Fruit fly (Drosophila melanogaster) Kc167 (cell line): ENCODE results near the gene CG44437.

Experiments used
- Myc ChIP-seq: fragments of >200 bp; optimal IDR thresholded peaks from 2 replicates; lab custom pipeline; 2017; ENCODE audit warnings: missing external identifiers
- Sin3A ChIP-seq: fragments of >200 bp; optimal IDR thresholded peaks from 2 replicates; lab custom pipeline; 2018; ENCODE audit warnings: missing external identifiers
- h ChIP-seq: fragments of >200 bp; optimal IDR thresholded peaks from 3 replicates; lab custom pipeline; 2018; ENCODE audit warnings: missing external identifiers
- psq ChIP-seq: fragments of >200 bp; optimal IDR thresholded peaks from 2 replicates; lab custom pipeline; 2017; ENCODE audit warnings: missing external identifiers

dm6 chrX:13232406-13233195 is 30.5 kb upstream of the CG44437 start:
- no peak for TF ChIP-seq psq (lab: Kevin White, UChicago)
- no peak for TF ChIP-seq h
- no peak for TF ChIP-seq Sin3A (lab: Kevin White, UChicago)
- no peak for TF ChIP-seq Myc (lab: Kevin White, UChicago)
